Worm (Caenorhabditis elegans) whole organism, L4 larva: ENCODE measurements around the gene C46G7.2.

ENCODE experiments used
- F10B5.3 ChIP-seq: sonication (generic microtip); optimal IDR thresholded peaks from 2 replicates; lab custom pipeline; 2016; ENCODE audit warnings: mild to moderate bottlenecking, missing genetic modification characterization, missing compliant biosample characterization
- F37D6.2 ChIP-seq: sonication (generic microtip); optimal IDR thresholded peaks from 2 replicates; lab custom pipeline; 2016; ENCODE audit warnings: mild to moderate bottlenecking, missing genetic modification characterization, missing compliant biosample characterization
- F44E2.7 ChIP-seq: fragments of 200-800 bp; sonication (Bioruptor generic); IDR thresholded peaks from 2 replicates; pipeline ENCODE4 v2.1.2; 2022; ENCODE audit warnings: missing genetic modification characterization, missing compliant biosample characterization
- F49E8.2 ChIP-seq: sonication (generic microtip); optimal IDR thresholded peaks from 2 replicates; lab custom pipeline; 2016; ENCODE audit warnings: missing compliant biosample characterization, mild to moderate bottlenecking, missing genetic modification characterization, borderline replicate concordance
- R02D3.7 ChIP-seq: fragments of 150-350 bp; sonication (generic microtip); optimal IDR thresholded peaks from 3 replicates; lab custom pipeline; 2014; ENCODE audit warnings: missing biosample characterization, missing genetic modification characterization
- T26A8.4 ChIP-seq: fragments of 200-800 bp; sonication (Bioruptor generic); IDR thresholded peaks from 2 replicates; pipeline ENCODE4 v1.3.6; 2022; ENCODE audit warnings: missing genetic modification characterization, missing compliant biosample characterization
- Y48G9A.11 ChIP-seq: fragments of 200-800 bp; sonication (Bioruptor generic); IDR thresholded peaks from 2 replicates; pipeline ENCODE4 v1.3.6; 2022; ENCODE audit warnings: missing genetic modification reagents, missing genetic modification characterization, missing compliant biosample characterization
- Y75B8A.6 ChIP-seq: fragments of 200-800 bp; sonication (Bioruptor generic); IDR thresholded peaks from 2 replicates; pipeline ENCODE4 v1.3.6; 2022; ENCODE audit warnings: missing genetic modification reagents, missing genetic modification characterization, missing compliant biosample characterization
- ZK546.5 ChIP-seq, 2 experiments: sonication (generic microtip); optimal IDR thresholded peaks; 2 replicates each; lab custom pipeline; 2017; ENCODE audit warnings: missing biosample characterization in 2 of 2, missing genetic modification characterization in 2 of 2
- aha-1 ChIP-seq: fragments of 150-350 bp; peaks from one replicate; lab custom pipeline; 2014; ENCODE audit warnings: missing biosample characterization, missing genetic modification characterization
- aly-2 ChIP-seq: sonication (generic microtip); optimal IDR thresholded peaks from 2 replicates; lab custom pipeline; 2018; ENCODE audit warnings: missing biosample characterization, missing genetic modification characterization
- ceh-20 ChIP-seq: fragments of 200-800 bp; sonication (Bioruptor generic); IDR thresholded peaks from 2 replicates; pipeline ENCODE4 v1.3.6; 2022; ENCODE audit warnings: missing genetic modification reagents, missing genetic modification characterization, missing compliant biosample characterization
- ceh-28 ChIP-seq: fragments of 150-350 bp; optimal IDR thresholded peaks from 2 replicates; lab custom pipeline; 2014; ENCODE audit warnings: missing biosample characterization, missing genetic modification reagents, missing genetic modification characterization
- ceh-44 ChIP-seq: fragments of 200-800 bp; sonication (Bioruptor generic); IDR thresholded peaks from 2 replicates; pipeline ENCODE4 v1.3.6; 2022; ENCODE audit warnings: missing genetic modification reagents, missing genetic modification characterization, missing compliant biosample characterization
- ceh-82 ChIP-seq: sonication (generic microtip); optimal IDR thresholded peaks from 2 replicates; lab custom pipeline; 2017; ENCODE audit warnings: missing biosample characterization, missing genetic modification characterization
- cey-2 ChIP-seq: sonication (generic microtip); optimal IDR thresholded peaks from 3 replicates; lab custom pipeline; 2017; ENCODE audit warnings: missing genetic modification characterization, mild to moderate bottlenecking, missing compliant biosample characterization, antibody characterized with exemption, borderline replicate concordance; ENCODE audit not compliant: insufficient read depth
- ctbp-1 ChIP-seq: fragments of 200-800 bp; sonication (Bioruptor generic); IDR thresholded peaks from 2 replicates; pipeline ENCODE4 v1.3.6; 2022; ENCODE audit warnings: missing genetic modification reagents, missing genetic modification characterization, missing compliant biosample characterization
- dmd-6 ChIP-seq: fragments of 200-800 bp; sonication (Bioruptor generic); IDR thresholded peaks from 2 replicates; pipeline ENCODE4 v1.3.6; 2022; ENCODE audit warnings: missing genetic modification reagents, missing genetic modification characterization, missing compliant biosample characterization
- dmd-8 ChIP-seq: fragments of 200-800 bp; sonication (Bioruptor generic); IDR thresholded peaks from 2 replicates; pipeline ENCODE4 v1.3.6; 2022; ENCODE audit warnings: missing genetic modification characterization, missing compliant biosample characterization
- dmd-9 ChIP-seq: fragments of 200-800 bp; sonication (Bioruptor generic); IDR thresholded peaks from 2 replicates; pipeline ENCODE4 v1.3.6; 2022; ENCODE audit warnings: missing genetic modification reagents, missing genetic modification characterization, missing compliant biosample characterization
- duxl-1 ChIP-seq: sonication (generic microtip); optimal IDR thresholded peaks from 2 replicates; lab custom pipeline; 2016; ENCODE audit warnings: mild to moderate bottlenecking, missing genetic modification characterization, moderate library complexity, missing compliant biosample characterization; ENCODE audit not compliant: poor library complexity
- egl-43 ChIP-seq: fragments of 200-800 bp; sonication (Bioruptor generic); IDR thresholded peaks from 2 replicates; pipeline ENCODE4 v1.3.6; 2022; ENCODE audit warnings: missing genetic modification reagents, missing genetic modification characterization, missing compliant biosample characterization
- fkh-10 ChIP-seq: fragments of 150-350 bp; optimal IDR thresholded peaks from 2 replicates; lab custom pipeline; 2014; ENCODE audit warnings: missing biosample characterization, missing genetic modification reagents, missing genetic modification characterization
- fos-1 ChIP-seq: fragments of 150-350 bp; optimal IDR thresholded peaks from 2 replicates; lab custom pipeline; 2014; ENCODE audit warnings: missing biosample characterization, missing genetic modification characterization
- gei-8 ChIP-seq: fragments of 200-800 bp; sonication (Bioruptor generic); optimal IDR thresholded peaks from 2 replicates; lab custom pipeline; 2018; ENCODE audit warnings: mild to moderate bottlenecking, missing genetic modification characterization, missing compliant biosample characterization
- hlh-30 ChIP-seq: sonication (generic microtip); optimal IDR thresholded peaks from 2 replicates; lab custom pipeline; 2017; ENCODE audit warnings: antibody characterized with exemption, mild to moderate bottlenecking, missing genetic modification characterization, missing compliant biosample characterization; ENCODE audit not compliant: insufficient read depth
- hmg-1.1 ChIP-seq: fragments of 200-800 bp; sonication (Bioruptor generic); IDR thresholded peaks from 2 replicates; pipeline ENCODE4 v1.3.6; 2022; ENCODE audit warnings: missing genetic modification reagents, missing genetic modification characterization, missing compliant biosample characterization
- jun-1 ChIP-seq: fragments of 150-350 bp; optimal IDR thresholded peaks from 2 replicates; lab custom pipeline; 2014; ENCODE audit warnings: missing biosample characterization, missing genetic modification reagents, missing genetic modification characterization
- lin-29 ChIP-seq: fragments of 200-800 bp; sonication (Bioruptor generic); IDR thresholded peaks from 2 replicates; pipeline ENCODE4 v1.3.6; 2022; ENCODE audit warnings: missing genetic modification reagents, missing genetic modification characterization, missing compliant biosample characterization
- lin-38 ChIP-seq: fragments of 200-800 bp; sonication (Bioruptor generic); IDR thresholded peaks from 2 replicates; pipeline ENCODE4 v1.3.6; 2022; ENCODE audit warnings: missing genetic modification reagents, missing genetic modification characterization, missing compliant biosample characterization
- lir-3 ChIP-seq: sonication (generic microtip); optimal IDR thresholded peaks from 2 replicates; lab custom pipeline; 2016; ENCODE audit warnings: mild to moderate bottlenecking, missing genetic modification characterization, missing compliant biosample characterization
- lsy-2 ChIP-seq, 2 experiments: fragments of 150-350 bp in 1 of 2; sonication (generic microtip) in 1 of 2; optimal IDR thresholded peaks; 2 replicates each; lab custom pipeline; 2014 to 2017; ENCODE audit warnings: missing biosample characterization in 2 of 2, missing genetic modification characterization in 2 of 2
- madf-9 ChIP-seq: fragments of 200-800 bp; sonication (Bioruptor generic); conservative IDR thresholded peaks from 2 replicates; pipeline ENCODE4 v1.3.6; 2022; ENCODE audit warnings: missing genetic modification reagents, missing genetic modification characterization, missing compliant biosample characterization
- mdl-1 ChIP-seq, 2 experiments: fragments of 150-350 bp in 1 of 2; sonication (generic microtip) in 1 of 2; optimal IDR thresholded peaks; 2 replicates each; lab custom pipeline; 2014 to 2017; ENCODE audit warnings: missing biosample characterization in 2 of 2, missing genetic modification characterization in 2 of 2
- mdt-29 ChIP-seq: fragments of 200-800 bp; sonication (Bioruptor generic); IDR thresholded peaks from 2 replicates; pipeline ENCODE4 v1.3.6; 2022; ENCODE audit warnings: missing genetic modification reagents, missing genetic modification characterization, missing compliant biosample characterization
- mes-2 ChIP-seq: sonication (generic microtip); optimal IDR thresholded peaks from 2 replicates; lab custom pipeline; 2016; ENCODE audit warnings: missing genotype, mild to moderate bottlenecking, missing genetic modification characterization, missing compliant biosample characterization; ENCODE audit not compliant: poor library complexity, severe bottlenecking
- nhr-111 ChIP-seq: fragments of 200-800 bp; sonication (Bioruptor generic); optimal IDR thresholded peaks from 2 replicates; lab custom pipeline; 2018; ENCODE audit warnings: mild to moderate bottlenecking, missing genetic modification characterization, missing compliant biosample characterization
- nhr-237 ChIP-seq: sonication (generic microtip); optimal IDR thresholded peaks from 2 replicates; lab custom pipeline; 2017; ENCODE audit warnings: missing biosample characterization, missing genetic modification characterization
- nhr-41 ChIP-seq: fragments of 200-800 bp; sonication (Bioruptor generic); IDR thresholded peaks from 2 replicates; pipeline ENCODE4 v1.3.6; 2022; ENCODE audit warnings: missing genetic modification reagents, missing genetic modification characterization, missing compliant biosample characterization
- nhr-42 ChIP-seq: fragments of 200-800 bp; sonication (Bioruptor generic); IDR thresholded peaks from 2 replicates; pipeline ENCODE4 v1.3.6; 2022; ENCODE audit warnings: missing genetic modification characterization, missing compliant biosample characterization
- nhr-48 ChIP-seq: sonication (generic microtip); optimal IDR thresholded peaks from 2 replicates; lab custom pipeline; 2016; ENCODE audit warnings: mild to moderate bottlenecking, missing genetic modification characterization, missing compliant biosample characterization
- php-3 ChIP-seq: fragments of 200-800 bp; sonication (Bioruptor generic); IDR thresholded peaks from 2 replicates; pipeline ENCODE4 v1.3.6; 2022; ENCODE audit warnings: missing genetic modification reagents, missing genetic modification characterization, missing compliant biosample characterization
- rbr-2 ChIP-seq: sonication (generic microtip); optimal IDR thresholded peaks from 2 replicates; lab custom pipeline; 2016; ENCODE audit warnings: missing genotype, missing genetic modification characterization, missing compliant biosample characterization
- saeg-2 ChIP-seq: fragments of 200-800 bp; sonication (Bioruptor generic); IDR thresholded peaks from 2 replicates; pipeline ENCODE4 v1.3.6; 2022; ENCODE audit warnings: missing genetic modification reagents, missing genetic modification characterization, missing compliant biosample characterization
- set-16 ChIP-seq: fragments of 200-800 bp; sonication (Bioruptor generic); IDR thresholded peaks from 2 replicates; pipeline ENCODE4 v1.3.6; 2022; ENCODE audit warnings: missing genetic modification reagents, missing genetic modification characterization, missing compliant biosample characterization
- skn-1 ChIP-seq: fragments of 150-350 bp; optimal IDR thresholded peaks from 2 replicates; lab custom pipeline; 2014; ENCODE audit warnings: missing biosample characterization, missing genetic modification characterization
- spr-1 ChIP-seq: sonication (generic microtip); optimal IDR thresholded peaks from 2 replicates; lab custom pipeline; 2016; ENCODE audit warnings: mild to moderate bottlenecking, missing genetic modification characterization, missing compliant biosample characterization
- spr-3 ChIP-seq: fragments of 200-800 bp; sonication (Bioruptor generic); optimal IDR thresholded peaks from 2 replicates; lab custom pipeline; 2018; ENCODE audit warnings: mild to moderate bottlenecking, missing genetic modification characterization, missing compliant biosample characterization
- zip-11 ChIP-seq: fragments of 200-800 bp; sonication (Bioruptor generic); IDR thresholded peaks from 2 replicates; pipeline ENCODE4 v1.3.6; 2022; ENCODE audit warnings: missing genetic modification characterization, missing compliant biosample characterization

Gene C46G7.2

ce11 chrIV:5973947-5974495 is 41.0 kb upstream of the C46G7.2 start (continued):
- TF ChIP-seq ceh-20 (GFP tag; lab: Robert Waterston, UW) (no peak), aly-2 (no peak), mdt-29 (GFP tag; lab: Robert Waterston, UW) (no peak), set-16 (GFP tag; lab: Robert Waterston, UW) (peak; percentile 59), hmg-1.1 (peak; percentile 76), nhr-41 (GFP tag; lab: Robert Waterston, UW) (no peak), gei-8 (GFP tag; lab: Kevin White, UChicago) (no peak), ceh-44 (no peak), F49E8.2 (tag; lab: Kevin White, UChicago) (no peak), fos-1 (no peak), zip-11 (GFP tag; lab: Robert Waterston, UW) (no peak), madf-9 (GFP tag; lab: Robert Waterston, UW) (no peak), spr-3 (GFP tag; lab: Kevin White, UChicago) (no peak), mes-2 (tag; lab: Kevin White, UChicago) (peak; percentile 57), nhr-111 (no peak), nhr-237 (tag; lab: Kevin White, UChicago) (no peak), Y48G9A.11 (no peak), lin-38 (GFP tag; lab: Robert Waterston, UW) (no peak), spr-1 (tag; lab: Kevin White, UChicago) (no peak), skn-1 (no peak), ZK546.5 (tag; optimal IDR thresholded peaks at IDR 0.05; lab: Kevin White, UChicago) (no peak), nhr-48 (peak; percentile 18), duxl-1 (tag; lab: Kevin White, UChicago) (no peak), hlh-30 (tag; lab: Kevin White, UChicago) (no peak), saeg-2 (GFP tag; lab: Robert Waterston, UW) (0 out of 2 replicates have a peak, but pooled peaks have one; percentile 13), F37D6.2 (tag; lab: Kevin White, UChicago) (peak; percentile 36), lsy-2 (tag; optimal IDR thresholded peaks at IDR 0.05; lab: Kevin White, UChicago) (peak in 1 of 2 experiments; percentile 54), dmd-8 (GFP tag; lab: Robert Waterston, UW) (no peak), ctbp-1 (GFP tag; lab: Robert Waterston, UW) (peak; percentile 26; the same call in 1 of the 2 replicates), dmd-9 (GFP tag; lab: Robert Waterston, UW) (no peak), Y75B8A.6 (GFP tag; lab: Robert Waterston, UW) (no peak), R02D3.7 (no peak), mdl-1 (tag; optimal IDR thresholded peaks at IDR 0.05; lab: Kevin White, UChicago) (peak in 1 of 2 experiments; percentile 24), T26A8.4 (GFP tag; lab: Robert Waterston, UW) (0 out of 2 replicates have a peak, but pooled peaks have one; percentile 16), nhr-42 (GFP tag; lab: Robert Waterston, UW) (no peak), fkh-10 (GFP tag; lab: Kevin White, UChicago) (peak; percentile 82), jun-1 (tag; lab: Kevin White, UChicago) (no peak), lir-3 (no peak), rbr-2 (tag; lab: Kevin White, UChicago) (peak; percentile 63), dmd-6 (GFP tag; lab: Robert Waterston, UW) (peak; percentile 6; the same call in 1 of the 2 replicates), ceh-28 (tag; lab: Kevin White, UChicago) (no peak), php-3 (no peak), F10B5.3 (no peak), egl-43 (GFP tag; lab: Robert Waterston, UW) (no peak), F44E2.7 (GFP tag; lab: Robert Waterston, UW) (no peak), aha-1 (tag; lab: Kevin White, UChicago) (peak; percentile 85), lin-29 (GFP tag; lab: Robert Waterston, UW) (no peak), ceh-82 (tag; lab: Kevin White, UChicago) (no peak), cey-2 (tag; lab: Kevin White, UChicago) (no peak)
- TF ChIP-seq, all 104 proteins: peak for 22
